Fruit fly (Drosophila melanogaster): ENCODE data around the gene CG12213.

Gene CG12213

dm6 chr3R:11945450-11946317 is 21.8 kb downstream of the CG12213 start (continued):
- no peak for TF ChIP-seq Doc3 (GFP tag; IDR thresholded peaks at IDR 0.05; ENCODE audit: partially characterized antibody)

DNA sequence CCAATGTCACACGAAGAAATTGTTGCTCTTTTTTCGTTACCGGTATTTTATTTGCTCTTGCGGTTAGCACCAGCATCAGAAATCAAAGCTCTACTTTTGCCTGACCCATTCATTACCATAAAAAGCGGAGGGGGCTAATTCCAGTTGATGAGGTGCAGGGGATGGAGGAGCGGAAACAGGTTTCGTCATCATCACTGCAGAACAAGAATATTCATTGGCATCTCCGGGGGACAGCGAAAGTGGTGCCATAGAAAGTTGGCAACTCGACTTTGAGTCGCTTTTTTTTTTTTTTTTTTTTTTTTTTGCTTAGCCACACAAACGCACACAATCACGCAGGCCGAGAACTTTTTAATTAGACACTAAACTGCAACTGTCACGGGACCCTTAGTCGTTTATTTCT is 26.4 kb downstream of the CG12213 start:
- 0 out of 3 replicates have a peak, but pooled peaks have one; percentile 10 for TF ChIP-seq otp (GFP tag; IDR thresholded peaks at IDR 0.05)
- TF ChIP-seq lilli (GFP tag; optimal IDR thresholded peaks at IDR 0.05), result no peak
- TF ChIP-seq Blimp-1 (GFP tag; optimal IDR thresholded peaks at IDR 0.05), result peak; percentile 81
- TF ChIP-seq chinmo (GFP tag; IDR thresholded peaks at IDR 0.05; ENCODE audit: partially characterized antibody), result 0 out of 4 replicates have a peak, but pooled peaks have one; percentile 27

DNA sequence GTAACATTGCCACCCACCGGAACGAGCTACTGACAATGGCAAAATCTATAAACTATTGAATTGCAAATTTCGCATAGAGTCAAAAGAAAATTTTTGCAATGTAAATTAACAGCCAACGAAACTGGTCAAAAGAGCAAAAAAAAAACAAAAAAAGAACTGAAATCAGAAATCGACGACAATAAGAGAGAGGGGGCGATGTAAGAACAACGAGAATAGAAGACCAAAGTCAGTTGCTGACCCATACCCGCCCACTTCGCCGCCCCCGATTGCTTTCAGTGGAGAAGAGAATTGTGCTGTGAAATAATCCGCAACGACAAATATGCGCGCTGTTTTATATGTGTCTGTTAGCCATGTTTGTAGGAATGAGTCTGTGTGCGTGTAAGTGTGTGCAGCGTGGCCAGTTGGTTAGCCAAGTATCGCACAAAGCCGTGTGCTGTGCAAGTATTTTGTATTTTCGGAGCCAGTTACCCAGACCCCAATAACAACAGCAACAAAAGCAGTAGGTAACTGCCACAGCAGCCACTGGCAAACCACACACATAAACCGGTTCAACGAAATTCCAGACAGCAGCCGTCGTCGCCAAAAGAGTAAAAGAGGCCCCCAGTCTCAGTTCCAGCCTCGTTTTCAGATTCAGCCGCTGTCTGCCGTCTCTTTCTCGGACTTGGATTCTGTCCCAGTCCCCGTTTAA is 29.9 kb downstream of the CG12213 start:
- no peak for TF ChIP-seq HHEX (GFP tag; optimal IDR thresholded peaks at IDR 0.05)
- TF ChIP-seq CG1024 (GFP tag; IDR thresholded peaks at IDR 0.05), result no peak
- TF ChIP-seq Atf6 (GFP tag; IDR thresholded peaks at IDR 0.05), result 0 out of 2 replicates have a peak, but pooled peaks have one; percentile 14
- TF ChIP-seq Drgx (GFP tag; IDR thresholded peaks at IDR 0.05), result peak; percentile 56; the same call in 1 of the 2 replicates
- no peak for TF ChIP-seq ewg (GFP tag; optimal IDR thresholded peaks at IDR 0.05)
- no peak for TF ChIP-seq CG2120 (GFP tag; optimal IDR thresholded peaks at IDR 0.05)
- no peak for TF ChIP-seq pan (optimal IDR thresholded peaks at IDR 0.05)
- no peak for TF ChIP-seq pan (GFP tag; optimal IDR thresholded peaks at IDR 0.05 in 1 of 2, IDR thresholded peaks at IDR 0.05 in 1 of 2)
- 0 out of 2 replicates have a peak, but pooled peaks have one; percentile 15 for TF ChIP-seq CG14014 (GFP tag; IDR thresholded peaks at IDR 0.05)
- peak; percentile 86 for TF ChIP-seq CG12769 (tag; optimal IDR thresholded peaks at IDR 0.05)
- TF ChIP-seq sd (tag; optimal IDR thresholded peaks at IDR 0.05), result peak; percentile 88
- TF ChIP-seq ci (GFP tag; IDR thresholded peaks at IDR 0.05), result 0 out of 3 replicates have a peak, but pooled peaks have one; percentile 38
- TF ChIP-seq Blimp-1 (GFP tag; optimal IDR thresholded peaks at IDR 0.05), result no peak
- peak; percentile 89 for TF ChIP-seq chinmo (GFP tag; IDR thresholded peaks at IDR 0.05; ENCODE audit: partially characterized antibody)
- TF ChIP-seq danr (GFP tag; IDR thresholded peaks at IDR 0.05), result no peak
- TF ChIP-seq cg (GFP tag; optimal IDR thresholded peaks at IDR 0.05), result peak; percentile 56
- no peak for TF ChIP-seq lilli (GFP tag; optimal IDR thresholded peaks at IDR 0.05)
- TF ChIP-seq CG10366 (GFP tag; IDR thresholded peaks at IDR 0.05), result 0 out of 2 replicates have a peak, but pooled peaks have one; percentile 22
- no peak for TF ChIP-seq Atf3 (GFP tag; optimal IDR thresholded peaks at IDR 0.05)
- no peak for TF ChIP-seq Lhr (GFP tag; optimal IDR thresholded peaks at IDR 0.05)
- TF ChIP-seq abd-A (tag; optimal IDR thresholded peaks at IDR 0.05), result peak; percentile 49
- 0 out of 2 replicates have a peak, but pooled peaks have one; percentile 6 for TF ChIP-seq E2f2 (GFP tag; IDR thresholded peaks at IDR 0.05)
- no peak for TF ChIP-seq B-H2 (GFP tag; optimal IDR thresholded peaks at IDR 0.05)
- TF ChIP-seq bowl (GFP tag; IDR thresholded peaks at IDR 0.05), result no peak
- TF ChIP-seq CG8944 (GFP tag; optimal IDR thresholded peaks at IDR 0.05), result no peak
- TF ChIP-seq CG6683 (GFP tag; optimal IDR thresholded peaks at IDR 0.05), result no peak
- TF ChIP-seq phol (tag; optimal IDR thresholded peaks at IDR 0.05), result no peak
- no peak for TF ChIP-seq org-1 (GFP tag; optimal IDR thresholded peaks at IDR 0.05)
- TF ChIP-seq CG9727 (GFP tag; optimal IDR thresholded peaks at IDR 0.05), result no peak
- no peak for TF ChIP-seq oc (tag; optimal IDR thresholded peaks at IDR 0.05)
- no peak for TF ChIP-seq sna (GFP tag; IDR thresholded peaks at IDR 0.05; ENCODE audit: partially characterized antibody)
- TF ChIP-seq dmrt99B (tag; optimal IDR thresholded peaks at IDR 0.05), result no peak
- TF ChIP-seq CG1832 (GFP tag; optimal IDR thresholded peaks at IDR 0.05), result peak; percentile 8
- TF ChIP-seq dmrt11E (tag; optimal IDR thresholded peaks at IDR 0.05), result no peak
- TF ChIP-seq CG6813 (GFP tag; optimal IDR thresholded peaks at IDR 0.05), result no peak
- 0 out of 2 replicates have a peak, but pooled peaks have one; percentile 9 for TF ChIP-seq ranshi (GFP tag; IDR thresholded peaks at IDR 0.05)
- TF ChIP-seq slbo (GFP tag; IDR thresholded peaks at IDR 0.05), result 0 out of 2 replicates have a peak, but pooled peaks have one; percentile 20
- TF ChIP-seq CG10959 (GFP tag; IDR thresholded peaks at IDR 0.05), result no peak
- no peak for TF ChIP-seq scrt (GFP tag; optimal IDR thresholded peaks at IDR 0.05)
- peak; percentile 86 for TF ChIP-seq CG6175 (GFP tag; IDR thresholded peaks at IDR 0.05)
